Worm (Caenorhabditis elegans) whole organism, L2 larva: ENCODE data around the gene srx-45.

Experiments
- nhr-10 ChIP-seq: sonication (generic microtip); optimal IDR thresholded peaks from 2 replicates; lab custom pipeline; 2017; ENCODE audit warnings: missing biosample characterization, missing genetic modification characterization
- nhr-77 ChIP-seq: fragments of 150-350 bp; optimal IDR thresholded peaks from 2 replicates; lab custom pipeline; 2014; ENCODE audit warnings: missing biosample characterization, missing genetic modification characterization
- snpc-4 ChIP-seq: fragments of 150-350 bp; optimal IDR thresholded peaks from 2 replicates; lab custom pipeline; 2014; ENCODE audit warnings: missing biosample characterization, missing genetic modification characterization
- zag-1 ChIP-seq: fragments of 150-350 bp; optimal IDR thresholded peaks from 2 replicates; lab custom pipeline; 2014; ENCODE audit warnings: missing biosample characterization, missing genetic modification characterization

DNA sequence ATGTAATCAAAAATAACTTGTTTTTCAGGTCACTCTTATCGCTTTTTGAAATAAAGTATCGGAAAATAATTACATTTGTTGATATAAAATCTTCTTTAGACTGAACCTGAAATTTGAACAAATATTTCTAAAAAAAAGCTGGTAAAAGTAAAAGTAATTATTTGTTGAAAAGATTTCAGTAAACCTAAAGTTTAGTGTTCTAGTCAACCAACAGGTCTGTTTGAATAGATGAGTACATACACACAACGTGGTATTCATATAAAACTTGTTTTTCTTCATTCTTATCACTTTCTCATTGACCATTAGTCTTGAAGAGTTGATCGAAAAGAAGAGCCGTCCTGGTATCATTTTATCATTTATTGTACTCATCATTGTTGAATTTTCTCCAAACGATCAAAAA is 13.1 kb upstream of the srx-45 start, which contains the start of gene C40H1.9:
- TF ChIP-seq nhr-77 = no peak
- no peak for TF ChIP-seq zag-1 (tag; lab: Kevin White, UChicago)
- no peak for TF ChIP-seq snpc-4 (tag; lab: Kevin White, UChicago)
- TF ChIP-seq nhr-10 = no peak
